Worm (Caenorhabditis elegans) whole organism, midembryonic: Measurements from ENCODE around the gene F31D5.6.

Source experiments
- flt-1 ChIP-seq: fragments of 200-800 bp; sonication (Bioruptor generic); IDR thresholded peaks from 2 replicates; pipeline ENCODE4 v1.3.6; 2022; ENCODE audit warnings: missing genetic modification characterization, missing compliant biosample characterization
- ref-1 ChIP-seq: fragments of 200-800 bp; sonication (Bioruptor generic); conservative IDR thresholded peaks from 2 replicates; pipeline ENCODE4 v1.3.6; 2022; ENCODE audit warnings: missing genetic modification reagents, missing genetic modification characterization, missing compliant biosample characterization

- TF ChIP-seq flt-1 (GFP tag; lab: Robert Waterston, UW): no peak
- no peak for TF ChIP-seq ref-1 (GFP tag; lab: Robert Waterston, UW)
Measured at ce11 chrII:4226598-4227096, 17.1 kb downstream of the F31D5.6 start, which contains the start of gene C16A11.4.
